Fruit fly (Drosophila melanogaster): Measurements from ENCODE around the gene Jwa.

Gene Jwa

DNA sequence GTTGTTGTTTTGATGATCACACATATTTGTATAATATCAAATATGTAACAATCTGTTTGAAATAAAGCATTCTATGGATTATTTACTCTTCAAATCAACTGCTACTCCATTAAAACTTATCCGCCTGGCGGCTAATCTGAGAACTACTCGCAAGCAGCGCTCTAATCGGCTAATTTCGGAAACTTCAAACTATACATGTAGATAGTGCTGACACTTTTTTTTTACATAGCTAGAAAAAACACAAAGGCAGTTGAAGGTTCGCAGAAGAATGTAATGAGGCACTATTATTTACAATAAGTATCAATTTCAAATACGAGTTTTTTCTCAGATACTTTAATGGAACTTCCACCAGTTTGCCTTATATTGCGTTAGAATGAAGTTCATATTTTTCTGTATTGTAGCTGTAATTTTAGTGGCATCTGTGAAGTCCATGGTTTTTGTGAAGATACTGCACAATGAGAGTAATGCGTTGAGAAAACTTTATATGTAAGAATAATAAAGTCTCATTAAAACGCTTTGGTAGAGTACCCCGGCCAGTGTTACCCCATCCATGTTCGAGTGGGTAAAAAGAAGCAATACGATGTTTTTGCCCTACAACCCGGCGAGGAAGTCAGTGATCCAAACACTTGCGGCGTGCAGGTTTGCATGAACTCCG lies 39.4 kb downstream of the Jwa start (continued):
- TF ChIP-seq CG7745 (tag; optimal IDR thresholded peaks at IDR 0.05) (no peak), wdn (GFP tag; IDR thresholded peaks at IDR 0.05) (no peak), Oaz (GFP tag; IDR thresholded peaks at IDR 0.05) (no peak)

DNA sequence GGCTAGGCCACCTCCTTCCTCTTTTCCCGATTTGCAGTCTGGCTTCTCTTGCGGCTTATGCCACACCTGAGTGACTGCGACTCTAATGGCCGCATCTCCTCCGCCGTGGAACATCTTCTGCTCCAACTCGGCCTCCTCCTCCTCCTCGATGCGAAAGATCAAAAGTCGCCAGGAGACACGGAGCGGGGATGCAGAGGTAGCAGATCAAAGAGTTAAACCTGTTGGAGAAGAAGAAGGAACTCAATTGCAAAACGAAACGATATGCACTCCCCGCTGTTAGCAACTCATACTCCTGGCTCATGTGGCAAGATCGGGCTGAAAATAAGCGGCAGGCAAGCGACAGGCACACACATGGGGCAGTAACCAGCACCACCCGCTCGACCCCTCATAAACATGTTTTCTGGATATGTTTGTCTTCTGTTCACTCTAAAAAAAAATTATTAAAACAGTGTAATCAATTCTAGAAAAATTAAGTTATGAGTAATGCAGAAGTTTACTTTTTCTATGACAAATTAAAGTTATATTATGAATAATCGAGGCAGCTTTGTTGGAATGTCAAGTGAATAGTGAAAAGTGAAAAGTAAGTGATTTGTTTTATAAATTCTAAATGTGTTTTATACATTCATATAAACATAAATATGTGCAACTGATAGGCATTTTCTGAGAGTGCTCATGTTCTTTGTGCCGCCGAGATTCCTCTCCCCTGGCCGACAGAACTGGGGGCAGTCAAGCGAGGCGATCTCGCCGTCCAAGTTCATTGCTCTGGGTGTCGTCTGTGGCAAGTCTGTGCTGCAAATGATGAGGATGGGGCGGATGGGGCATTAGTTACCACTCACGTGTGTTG lies 40.6 kb downstream of the Jwa start:
- peak; percentile 78 for TF ChIP-seq nom (GFP tag; optimal IDR thresholded peaks at IDR 0.05)
- TF ChIP-seq bsh (GFP tag; optimal IDR thresholded peaks at IDR 0.05), result peak; percentile 10 to 58
- no peak for TF ChIP-seq CG8924 (tag; optimal IDR thresholded peaks at IDR 0.05)
- TF ChIP-seq ems (GFP tag; optimal IDR thresholded peaks at IDR 0.05), result no peak
- TF ChIP-seq Ets65A (GFP tag), result peak; percentile 78
- TF ChIP-seq corto (GFP tag; optimal IDR thresholded peaks at IDR 0.05), result peak; percentile 48
- no peak for TF ChIP-seq salm (tag; optimal IDR thresholded peaks at IDR 0.05)
- TF ChIP-seq Abd-B (GFP tag; optimal IDR thresholded peaks at IDR 0.05), result no peak
- peak; percentile 95 for TF ChIP-seq twi (tag; optimal IDR thresholded peaks at IDR 0.05)
- peak; percentile 27; the same call in 1 of the 2 replicates for TF ChIP-seq Drgx (GFP tag; IDR thresholded peaks at IDR 0.05)
- peak; percentile 62 for TF ChIP-seq lbe (GFP tag; optimal IDR thresholded peaks at IDR 0.05)
- peak; percentile 63 for TF ChIP-seq sens (GFP tag)
- 0 out of 3 replicates have a peak, but pooled peaks have one; percentile 17 for TF ChIP-seq Optix (GFP tag; IDR thresholded peaks at IDR 0.05)
- TF ChIP-seq CG17186 (GFP tag; optimal IDR thresholded peaks at IDR 0.05), result no peak
- no peak for TF ChIP-seq CG11398 (GFP tag; optimal IDR thresholded peaks at IDR 0.05)

DNA sequence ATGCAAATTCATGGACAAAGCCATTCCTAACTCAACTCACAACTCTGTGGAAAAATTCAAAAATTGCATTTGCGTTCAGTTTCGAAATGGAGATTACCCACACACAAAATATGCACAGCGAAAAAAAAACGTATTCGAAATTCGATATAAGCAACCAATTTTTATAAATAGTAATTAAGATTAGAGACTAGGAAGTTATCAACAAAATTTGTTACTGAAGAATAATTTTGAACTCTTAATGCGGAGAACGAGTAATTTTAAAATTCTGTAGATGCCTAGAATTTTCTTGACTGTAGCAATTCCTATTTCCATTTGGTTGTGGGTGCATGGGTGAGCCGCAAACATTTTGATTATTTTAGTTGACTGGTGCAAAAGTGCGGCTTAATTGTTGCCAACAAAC lies 42.1 kb downstream of the Jwa start:
- TF ChIP-seq chif (GFP tag; optimal IDR thresholded peaks at IDR 0.05), result no peak
- no peak for TF ChIP-seq tll (GFP tag; optimal IDR thresholded peaks at IDR 0.05)
- no peak for TF ChIP-seq CG13287 (GFP tag; IDR thresholded peaks at IDR 0.05; ENCODE audit: partially characterized antibody)
- TF ChIP-seq NC2α (GFP tag; optimal IDR thresholded peaks at IDR 0.05), result no peak
- TF ChIP-seq CG15479 (GFP tag; optimal IDR thresholded peaks at IDR 0.05), result no peak
- no peak for TF ChIP-seq CG11696 (GFP tag; IDR thresholded peaks at IDR 0.05)
- TF ChIP-seq CTCF (GFP tag; optimal IDR thresholded peaks at IDR 0.05), result no peak
- TF ChIP-seq btn (GFP tag; optimal IDR thresholded peaks at IDR 0.05), result no peak
- no peak for TF ChIP-seq H2.0 (GFP tag; IDR thresholded peaks at IDR 0.05)
- no peak for TF ChIP-seq Kr (GFP tag; optimal IDR thresholded peaks at IDR 0.05)
- TF ChIP-seq aop (GFP tag; IDR thresholded peaks at IDR 0.05), result no peak
- TF ChIP-seq ATbp (GFP tag; optimal IDR thresholded peaks at IDR 0.05), result no peak
- no peak for TF ChIP-seq salm (tag; optimal IDR thresholded peaks at IDR 0.05)
- TF ChIP-seq caup (GFP tag; optimal IDR thresholded peaks at IDR 0.05; ENCODE audit: severe bottlenecking), result no peak
- TF ChIP-seq Drgx (GFP tag; IDR thresholded peaks at IDR 0.05), result peak; percentile 52
- no peak for TF ChIP-seq MBD-R2 (GFP tag; IDR thresholded peaks at IDR 0.05)
- TF ChIP-seq gfzf (GFP tag; optimal IDR thresholded peaks at IDR 0.05), result no peak
- TF ChIP-seq Usf (GFP tag; optimal IDR thresholded peaks at IDR 0.05), result no peak
- no peak for TF ChIP-seq crp (GFP tag; optimal IDR thresholded peaks at IDR 0.05)
- TF ChIP-seq Taf1 (GFP tag; IDR thresholded peaks at IDR 0.05), result no peak
- TF ChIP-seq odd (GFP tag; optimal IDR thresholded peaks at IDR 0.05), result no peak
- TF ChIP-seq Rfx (GFP tag; IDR thresholded peaks at IDR 0.05), result no peak
- TF ChIP-seq hbn (GFP tag; IDR thresholded peaks at IDR 0.05; ENCODE audit: partially characterized antibody), result no peak
- 0 out of 3 replicates have a peak, but pooled peaks have one; percentile 19 for TF ChIP-seq z (GFP tag; IDR thresholded peaks at IDR 0.05)
- no peak for TF ChIP-seq Nf-YC (tag; optimal IDR thresholded peaks at IDR 0.05)
- TF ChIP-seq Fer3 (tag; optimal IDR thresholded peaks at IDR 0.05), result no peak
- TF ChIP-seq shn (GFP tag; optimal IDR thresholded peaks at IDR 0.05), result no peak
- TF ChIP-seq zfh2 (GFP tag; optimal IDR thresholded peaks at IDR 0.05), result no peak
- TF ChIP-seq Doc2 (GFP tag; IDR thresholded peaks at IDR 0.05), result no peak
- no peak for TF ChIP-seq CG15514 (GFP tag; optimal IDR thresholded peaks at IDR 0.05)

All from whole organism, embryonic.